Fruit fly (Drosophila melanogaster) whole organism: ENCODE results near the gene Ptp61F.

ENCODE experiments used
- CG8478 ChIP-seq: fragments of >200 bp; optimal IDR thresholded peaks from 2 replicates; lab custom pipeline; 2018; ENCODE audit warnings: inconsistent platforms
- Dll ChIP-seq: fragments of >200 bp; optimal IDR thresholded peaks from 2 replicates; lab custom pipeline; 2017
- EcR ChIP-seq, 2 experiments: fragments of >200 bp; optimal IDR thresholded peaks; 2 replicates each; lab custom pipeline; 2017; ENCODE audit warnings: missing biosample characterization in 2 of 2, missing genetic modification characterization in 2 of 2, missing genetic modification reagents in 2 of 2
- pan ChIP-seq: fragments of >200 bp; optimal IDR thresholded peaks from 2 replicates; lab custom pipeline; 2017
- psq ChIP-seq: fragments of >200 bp; optimal IDR thresholded peaks from 2 replicates; lab custom pipeline; 2017
- usp ChIP-seq: fragments of >200 bp; optimal IDR thresholded peaks from 2 replicates; lab custom pipeline; 2017; ENCODE audit warnings: missing biosample characterization, missing genetic modification characterization, mixed read lengths

- TF ChIP-seq usp (GFP tag; lab: Kevin White, UChicago) (no peak), pan (lab: Kevin White, UChicago) (no peak), EcR (GFP tag; optimal IDR thresholded peaks at IDR 0.05; lab: Kevin White, UChicago) (no peak), CG8478 (lab: Kevin White, UChicago) (no peak), psq (lab: Kevin White, UChicago) (no peak), Dll (lab: Kevin White, UChicago) (no peak)
Measured at dm6 chr3L:1388094-1388493, 87.0 kb downstream of the Ptp61F start.
